Worm (Caenorhabditis elegans): ENCODE results near the gene arrd-11.

The arrd-11 gene

ce11 chrII:13722763-13723162 lies 40.5 kb upstream of the arrd-11 start, which contains the start of gene Y54G9A.5:
Gene Y54G9A.5 (plus strand): TSS chrII:13723007.
- peak; percentile 14 for TF ChIP-seq C08G9.2 (tag; optimal IDR thresholded peaks at IDR 0.05)
- TF ChIP-seq pha-2 (tag; optimal IDR thresholded peaks at IDR 0.05): no peak
- TF ChIP-seq fkh-6 (tag; optimal IDR thresholded peaks at IDR 0.05): no peak
- no peak for TF ChIP-seq rnt-1 (tag; optimal IDR thresholded peaks at IDR 0.05)
- TF ChIP-seq ceh-31 (tag; optimal IDR thresholded peaks at IDR 0.05): peak; percentile 12
- TF ChIP-seq sdc-2 (tag; optimal IDR thresholded peaks at IDR 0.05): no peak
- TF ChIP-seq tbx-7 (tag; optimal IDR thresholded peaks at IDR 0.05): no peak
- no peak for TF ChIP-seq ztf-16 (tag; optimal IDR thresholded peaks at IDR 0.05)
- no peak for TF ChIP-seq ceh-48 (tag; optimal IDR thresholded peaks at IDR 0.05)
- TF ChIP-seq F13H6.1 (tag; optimal IDR thresholded peaks at IDR 0.05): no peak
- no peak for TF ChIP-seq ceh-22 (tag; optimal IDR thresholded peaks at IDR 0.05)
- TF ChIP-seq K09A11.1 (tag; optimal IDR thresholded peaks at IDR 0.05; ENCODE audit: insufficient read depth): no peak
- TF ChIP-seq lim-6 (tag; optimal IDR thresholded peaks at IDR 0.05): no peak
- no peak for TF ChIP-seq K02D7.2 (tag; optimal IDR thresholded peaks at IDR 0.05)
- no peak for TF ChIP-seq pat-9 (tag; optimal IDR thresholded peaks at IDR 0.05)
- TF ChIP-seq eyg-1 (tag; optimal IDR thresholded peaks at IDR 0.05): no peak
- no peak for TF ChIP-seq zip-5 (tag; optimal IDR thresholded peaks at IDR 0.05)

- TF ChIP-seq hlh-30 (tag; optimal IDR thresholded peaks at IDR 0.05; ENCODE audit: insufficient read depth) (no peak), ceh-24 (tag; optimal IDR thresholded peaks at IDR 0.05) (no peak), C08G9.2 (tag; optimal IDR thresholded peaks at IDR 0.05) (no peak)
Observed at ce11 chrII:13723754-13724153, 39.5 kb upstream of the arrd-11 start.

ce11 chrII:13725793-13726192 lies 37.4 kb upstream of the arrd-11 start, which contains the start of the genes Y54G9A.7 and bub-3:
Gene Y54G9A.7 (minus strand): TSS chrII:13725799.
Gene bub-3 (plus strand): TSS chrII:13726062.
- TF ChIP-seq ceh-14 (tag; optimal IDR thresholded peaks at IDR 0.05) (no peak), lim-6 (tag; optimal IDR thresholded peaks at IDR 0.05) (no peak), unc-42 (tag; optimal IDR thresholded peaks at IDR 0.05) (peak; percentile 23)

- TF ChIP-seq ceh-14 (tag; optimal IDR thresholded peaks at IDR 0.05) (no peak), hlh-6 (tag; optimal IDR thresholded peaks at IDR 0.05) (no peak), elt-4 (tag; optimal IDR thresholded peaks at IDR 0.05) (no peak), tbx-7 (tag; optimal IDR thresholded peaks at IDR 0.05) (no peak), ceh-6 (GFP tag; optimal IDR thresholded peaks at IDR 0.05) (no peak), unc-3 (GFP tag; conservative IDR thresholded peaks at IDR 0.05) (no peak), unc-3 (tag; optimal IDR thresholded peaks at IDR 0.05) (no peak), unc-42 (tag; optimal IDR thresholded peaks at IDR 0.05) (no peak), ceh-2 (tag; optimal IDR thresholded peaks at IDR 0.05) (no peak), T23F11.4 (GFP tag; optimal IDR thresholded peaks at IDR 0.05) (no peak), K09A11.1 (tag; optimal IDR thresholded peaks at IDR 0.05; ENCODE audit: insufficient read depth) (no peak), C38D4.7 (GFP tag; optimal IDR thresholded peaks at IDR 0.05) (no peak), odd-2 (tag; optimal IDR thresholded peaks at IDR 0.05) (no peak)
Observed at ce11 chrII:13729416-13729815, 33.8 kb upstream of the arrd-11 start, which contains the start of gene Y54G9A.9. Gene Y54G9A.9 (plus strand): TSS chrII:13729716.

- TF ChIP-seq ceh-18 (tag; optimal IDR thresholded peaks at IDR 0.05): no peak
- TF ChIP-seq ttx-3 (tag; optimal IDR thresholded peaks at IDR 0.05): no peak
Observed at ce11 chrII:13732146-13732545, 31.1 kb upstream of the arrd-11 start.

- no peak for TF ChIP-seq ceh-45 (GFP tag; IDR thresholded peaks at IDR 0.05)
- no peak for TF ChIP-seq lin-11 (tag; optimal IDR thresholded peaks at IDR 0.05)
- no peak for TF ChIP-seq ceh-30 (tag; optimal IDR thresholded peaks at IDR 0.05)
- no peak for TF ChIP-seq sox-2 (GFP tag; IDR thresholded peaks at IDR 0.05)
- TF ChIP-seq mec-3 (tag; optimal IDR thresholded peaks at IDR 0.05; ENCODE audit: borderline replicate concordance): no peak
- TF ChIP-seq C08G9.2 (tag; optimal IDR thresholded peaks at IDR 0.05): no peak
- TF ChIP-seq pag-3 (tag; optimal IDR thresholded peaks at IDR 0.05; ENCODE audit: borderline replicate concordance): no peak
- TF ChIP-seq pqm-1 (tag; optimal IDR thresholded peaks at IDR 0.05): no peak
- TF ChIP-seq ceh-31 (tag; optimal IDR thresholded peaks at IDR 0.05): no peak
- no peak for TF ChIP-seq nfya-1 (tag; optimal IDR thresholded peaks at IDR 0.05)
- no peak for TF ChIP-seq fkh-6 (tag; optimal IDR thresholded peaks at IDR 0.05)
- no peak for TF ChIP-seq hlh-15 (tag; optimal IDR thresholded peaks at IDR 0.05)
- no peak for TF ChIP-seq hlh-6 (tag; optimal IDR thresholded peaks at IDR 0.05)
- TF ChIP-seq pat-9 (tag; optimal IDR thresholded peaks at IDR 0.05): no peak
- TF ChIP-seq npax-4 (tag; optimal IDR thresholded peaks at IDR 0.05): no peak
Observed at ce11 chrII:13732577-13732976, 30.6 kb upstream of the arrd-11 start.
